Fruit fly (Drosophila melanogaster) whole organism, embryonic: ENCODE measurements around the gene CG43922.

Experiments
- CG13624 ChIP-seq: fragments of 200-800 bp; sonication (Bioruptor generic); optimal IDR thresholded peaks from 2 replicates; lab custom pipeline; 2016; ENCODE audit warnings: missing biosample characterization, missing genetic modification characterization
- CG14441 ChIP-seq: fragments of 200-800 bp; sonication (Bioruptor generic); IDR thresholded peaks from 2 replicates; pipeline ENCODE4 v1.3.6; 2022; ENCODE audit warnings: missing biosample characterization, missing genetic modification characterization
- CG15011 ChIP-seq: fragments of 200-800 bp; sonication (Bioruptor generic); optimal IDR thresholded peaks from 3 replicates; lab custom pipeline; 2018; ENCODE audit warnings: missing biosample characterization, mild to moderate bottlenecking, missing genetic modification characterization
- CG1603 ChIP-seq: fragments of 200-800 bp; sonication (Bioruptor generic); optimal IDR thresholded peaks from 2 replicates; lab custom pipeline; 2019; ENCODE audit warnings: missing biosample characterization, mild to moderate bottlenecking, missing genetic modification characterization, moderate library complexity
- CG1792 ChIP-seq: fragments of 200-800 bp; sonication (Bioruptor generic); optimal IDR thresholded peaks from 2 replicates; lab custom pipeline; 2016; ENCODE audit warnings: missing biosample characterization, missing genetic modification characterization
- CG1832 ChIP-seq: fragments of 200-800 bp; sonication (Bioruptor generic); optimal IDR thresholded peaks from 2 replicates; lab custom pipeline; 2017; ENCODE audit warnings: missing biosample characterization, mild to moderate bottlenecking, missing genetic modification characterization, inconsistent platforms
- CG2129 ChIP-seq: fragments of 200-800 bp; sonication (Bioruptor generic); IDR thresholded peaks from 2 replicates; pipeline ENCODE4 v1.3.6; 2022; ENCODE audit warnings: missing biosample characterization, missing genetic modification characterization; ENCODE audit not compliant: partially characterized antibody
- CG3163 ChIP-seq: fragments of 200-800 bp; sonication (Bioruptor generic); optimal IDR thresholded peaks from 3 replicates; lab custom pipeline; 2016; ENCODE audit warnings: missing biosample characterization, missing genetic modification characterization
- CG3281 ChIP-seq: fragments of 200-800 bp; sonication (Bioruptor generic); optimal IDR thresholded peaks from 3 replicates; lab custom pipeline; 2017; ENCODE audit warnings: missing biosample characterization, mild to moderate bottlenecking, missing genetic modification characterization
- CG33213 ChIP-seq: fragments of 200-800 bp; sonication (Bioruptor generic); optimal IDR thresholded peaks from 3 replicates; lab custom pipeline; 2016; ENCODE audit warnings: missing biosample characterization, missing genetic modification characterization
- CG3407 ChIP-seq: fragments of 200-800 bp; sonication (Bioruptor generic); optimal IDR thresholded peaks from 2 replicates; lab custom pipeline; 2018; ENCODE audit warnings: missing biosample characterization, mild to moderate bottlenecking, missing genetic modification characterization
- CG4424 ChIP-seq: fragments of 200-800 bp; sonication (Bioruptor generic); optimal IDR thresholded peaks from 3 replicates; lab custom pipeline; 2016; ENCODE audit warnings: missing biosample characterization, missing genetic modification characterization
- CG4707 ChIP-seq: fragments of 200-800 bp; sonication (Bioruptor generic); optimal IDR thresholded peaks from 2 replicates; lab custom pipeline; 2018; ENCODE audit warnings: missing biosample characterization, mild to moderate bottlenecking, missing genetic modification characterization, moderate library complexity
- CG4730 ChIP-seq: fragments of 200-800 bp; sonication (Bioruptor generic); IDR thresholded peaks from 2 replicates; pipeline ENCODE4 v1.3.6; 2022; ENCODE audit warnings: missing biosample characterization, missing genetic modification characterization
- CG7963 ChIP-seq: fragments of 200-800 bp; sonication (Bioruptor generic); IDR thresholded peaks from 3 replicates; pipeline ENCODE4 v1.3.6; 2022; ENCODE audit warnings: missing biosample characterization, missing genetic modification characterization; ENCODE audit not compliant: partially characterized antibody
- CG8944 ChIP-seq: fragments of 200-800 bp; sonication (Bioruptor generic); optimal IDR thresholded peaks from 3 replicates; lab custom pipeline; 2016; ENCODE audit warnings: missing biosample characterization, missing genetic modification characterization
- CG9437 ChIP-seq: fragments of 200-800 bp; sonication (Bioruptor generic); optimal IDR thresholded peaks from 2 replicates; lab custom pipeline; 2018; ENCODE audit warnings: missing biosample characterization, mild to moderate bottlenecking, missing genetic modification characterization
- CHES-1-like ChIP-seq: fragments of 200-800 bp; sonication (Bioruptor generic); optimal IDR thresholded peaks from 2 replicates; lab custom pipeline; 2016; ENCODE audit warnings: missing biosample characterization, missing genetic modification characterization
- Dp ChIP-seq: fragments of 200-800 bp; sonication (Bioruptor generic); optimal IDR thresholded peaks from 2 replicates; lab custom pipeline; 2018; ENCODE audit warnings: missing biosample characterization, mild to moderate bottlenecking, missing genetic modification characterization, moderate library complexity
- Dref ChIP-seq: fragments of 200-800 bp; sonication (Bioruptor generic); IDR thresholded peaks from 2 replicates; pipeline ENCODE4 v1.3.6; 2022; ENCODE audit warnings: missing biosample characterization, missing genetic modification characterization
- Drgx ChIP-seq: fragments of 200-800 bp; sonication (Bioruptor generic); IDR thresholded peaks from 2 replicates; pipeline ENCODE4 v1.3.6; 2022; ENCODE audit warnings: missing biosample characterization, missing genetic modification characterization
- Hey ChIP-seq: fragments of 200-800 bp; sonication (Bioruptor generic); optimal IDR thresholded peaks from 3 replicates; lab custom pipeline; 2018; ENCODE audit warnings: missing biosample characterization, mild to moderate bottlenecking, missing genetic modification characterization
- HmgZ ChIP-seq: fragments of 200-800 bp; sonication (Bioruptor generic); optimal IDR thresholded peaks from 2 replicates; lab custom pipeline; 2018; ENCODE audit warnings: missing biosample characterization, mild to moderate bottlenecking, missing genetic modification characterization
- Hr51 ChIP-seq, 2 experiments: fragments of 200-800 bp; sonication (Bioruptor generic); optimal IDR thresholded peaks; 2 replicates in 1 of 2; 3 replicates in 1 of 2; lab custom pipeline; 2016 to 2018; ENCODE audit warnings: missing biosample characterization in 2 of 2, missing genetic modification characterization in 2 of 2, mild to moderate bottlenecking in 1 of 2, moderate library complexity in 1 of 2
- Kr ChIP-seq: fragments of 200-800 bp; sonication (Bioruptor generic); optimal IDR thresholded peaks from 2 replicates; lab custom pipeline; 2017; ENCODE audit warnings: missing biosample characterization, mild to moderate bottlenecking, missing genetic modification characterization
- Max ChIP-seq: fragments of 200-800 bp; sonication (Bioruptor generic); optimal IDR thresholded peaks from 2 replicates; lab custom pipeline; 2016; ENCODE audit warnings: missing biosample characterization, mild to moderate bottlenecking, missing genetic modification characterization
- Myb ChIP-seq: fragments of 200-800 bp; sonication (Bioruptor generic); optimal IDR thresholded peaks from 2 replicates; lab custom pipeline; 2016; ENCODE audit warnings: missing biosample characterization, missing genetic modification characterization
- NFAT ChIP-seq: fragments of 200-800 bp; sonication (Bioruptor generic); IDR thresholded peaks from 2 replicates; pipeline ENCODE4 v1.3.6; 2022; ENCODE audit warnings: missing biosample characterization, missing genetic modification characterization
- Side ChIP-seq: fragments of 200-800 bp; sonication (Bioruptor generic); optimal IDR thresholded peaks from 2 replicates; lab custom pipeline; 2016; ENCODE audit warnings: missing biosample characterization, missing genetic modification characterization
- Xrp1 ChIP-seq: fragments of 200-800 bp; sonication (Bioruptor generic); IDR thresholded peaks from 2 replicates; pipeline ENCODE4 v1.3.6; 2022; ENCODE audit warnings: missing biosample characterization, missing genetic modification characterization
- al ChIP-seq: fragments of 200-800 bp; sonication (Bioruptor generic); IDR thresholded peaks from 2 replicates; pipeline ENCODE4 v1.3.6; 2022; ENCODE audit warnings: missing biosample characterization, missing genetic modification characterization
- ash1 ChIP-seq: fragments of 200-800 bp; sonication (Bioruptor generic); optimal IDR thresholded peaks from 2 replicates; lab custom pipeline; 2018; ENCODE audit warnings: missing biosample characterization, mild to moderate bottlenecking, missing genetic modification characterization
- bcd ChIP-seq: fragments of 200-800 bp; sonication (Bioruptor generic); optimal IDR thresholded peaks from 2 replicates; lab custom pipeline; 2017; ENCODE audit warnings: missing biosample characterization, mild to moderate bottlenecking, missing genetic modification characterization
- cad ChIP-seq: fragments of >200 bp; optimal IDR thresholded peaks from 2 replicates; lab custom pipeline; 2017; ENCODE audit warnings: missing biosample characterization, missing genetic modification characterization
- crc ChIP-seq: fragments of 200-800 bp; sonication (Bioruptor generic); optimal IDR thresholded peaks from 2 replicates; lab custom pipeline; 2016; ENCODE audit warnings: missing biosample characterization, missing genetic modification characterization
- disco-r ChIP-seq: fragments of 200-800 bp; sonication (Bioruptor generic); optimal IDR thresholded peaks from 2 replicates; lab custom pipeline; 2016; ENCODE audit warnings: missing biosample characterization, missing genetic modification characterization
- dm ChIP-seq: fragments of 200-800 bp; sonication (Bioruptor generic); optimal IDR thresholded peaks from 3 replicates; lab custom pipeline; 2016; ENCODE audit warnings: missing biosample characterization, missing genetic modification characterization
- dmrt11E ChIP-seq: fragments of 200-800 bp; sonication (Bioruptor generic); optimal IDR thresholded peaks from 3 replicates; lab custom pipeline; 2018; ENCODE audit warnings: missing biosample characterization, mild to moderate bottlenecking, missing genetic modification characterization, moderate library complexity
- ems ChIP-seq: fragments of 200-800 bp; sonication (Bioruptor generic); optimal IDR thresholded peaks from 3 replicates; lab custom pipeline; 2016; ENCODE audit warnings: missing biosample characterization, missing genetic modification characterization
- fd96Cb ChIP-seq: fragments of 200-800 bp; sonication (Bioruptor generic); optimal IDR thresholded peaks from 2 replicates; lab custom pipeline; 2018; ENCODE audit warnings: missing biosample characterization, mild to moderate bottlenecking, missing genetic modification characterization, moderate library complexity
- hb ChIP-seq: fragments of 200-800 bp; sonication (Bioruptor generic); IDR thresholded peaks from 3 replicates; pipeline ENCODE4 v1.3.6; 2022; ENCODE audit warnings: missing biosample characterization, missing genetic modification characterization; ENCODE audit not compliant: partially characterized antibody
- klu ChIP-seq: fragments of 200-800 bp; sonication (Bioruptor generic); IDR thresholded peaks from 2 replicates; pipeline ENCODE4 v1.3.6; 2022; ENCODE audit warnings: missing biosample characterization, missing genetic modification characterization
- mam ChIP-seq: fragments of 200-800 bp; sonication (Bioruptor generic); optimal IDR thresholded peaks from 3 replicates; lab custom pipeline; 2016; ENCODE audit warnings: missing biosample characterization, missing genetic modification characterization
- pita ChIP-seq: fragments of 200-800 bp; sonication (Bioruptor generic); optimal IDR thresholded peaks from 2 replicates; lab custom pipeline; 2017; ENCODE audit warnings: missing biosample characterization, mild to moderate bottlenecking, missing genetic modification characterization
- tna ChIP-seq: fragments of 200-800 bp; sonication (Bioruptor generic); IDR thresholded peaks from 2 replicates; pipeline ENCODE4 v1.3.6; 2022; ENCODE audit warnings: missing biosample characterization, missing genetic modification characterization; ENCODE audit not compliant: partially characterized antibody
- toy ChIP-seq: fragments of 200-800 bp; sonication (Bioruptor generic); IDR thresholded peaks from 2 replicates; pipeline ENCODE4 v1.3.6; 2022; ENCODE audit warnings: missing biosample characterization, missing genetic modification characterization
- trh ChIP-seq: fragments of 200-800 bp; sonication (Bioruptor generic); optimal IDR thresholded peaks from 2 replicates; lab custom pipeline; 2016; ENCODE audit warnings: missing biosample characterization, missing genetic modification characterization
- wdn ChIP-seq: fragments of 200-800 bp; sonication (Bioruptor generic); IDR thresholded peaks from 2 replicates; pipeline ENCODE4 v1.3.6; 2022; ENCODE audit warnings: missing biosample characterization, missing genetic modification characterization
- yki ChIP-seq: fragments of >200 bp; optimal IDR thresholded peaks from 3 replicates; lab custom pipeline; 2018
- zen2 ChIP-seq: fragments of 200-800 bp; sonication (Bioruptor generic); IDR thresholded peaks from 3 replicates; pipeline ENCODE4 v1.3.6; 2022; ENCODE audit warnings: missing biosample characterization, missing genetic modification characterization; ENCODE audit not compliant: partially characterized antibody

Gene CG43922

dm6 chr2L:6338367-6338975 is 29.9 kb upstream of the CG43922 start, which contains the start of the genes Pez and Cpr (continued):
- TF ChIP-seq cad (GFP tag; lab: Kevin White, UChicago) (no peak), CG14441 (peak; percentile 28; the same call in 1 of the 2 replicates), CG4730 (GFP tag; lab: Robert Waterston, UW) (no peak), Xrp1 (GFP tag; lab: Robert Waterston, UW) (no peak), CG1792 (no peak), toy (GFP tag; lab: Robert Waterston, UW) (no peak), CG4707 (GFP tag; lab: Kevin White, UChicago) (no peak), zen2 (peak; percentile 70; the same call in 1 of the 3 replicates), klu (GFP tag; lab: Robert Waterston, UW) (no peak), dmrt11E (tag; lab: Kevin White, UChicago) (peak; percentile 8), CG8944 (GFP tag; lab: Kevin White, UChicago) (no peak), yki (lab: Kevin White, UChicago) (no peak), CG3281 (GFP tag; lab: Kevin White, UChicago) (peak; percentile 55), ems (GFP tag; lab: Kevin White, UChicago) (no peak), hb (peak; percentile 73; the same call in 2 of the 3 replicates), Hey (tag; lab: Kevin White, UChicago) (no peak), mam (GFP tag; lab: Kevin White, UChicago) (peak; percentile 35), bcd (GFP tag; lab: Kevin White, UChicago) (peak; percentile 56), Drgx (GFP tag; lab: Robert Waterston, UW) (peak; percentile 19; the same call in 1 of the 2 replicates), Dp (GFP tag; lab: Kevin White, UChicago) (peak; percentile 46), CG4424 (GFP tag; lab: Kevin White, UChicago) (peak; percentile 41), wdn (GFP tag; lab: Robert Waterston, UW) (peak; percentile 27; the same call in 1 of the 2 replicates), disco-r (no peak), CG3407 (GFP tag; lab: Kevin White, UChicago) (no peak), Kr (GFP tag; lab: Kevin White, UChicago) (no peak), HmgZ (tag; lab: Kevin White, UChicago) (peak; percentile 52), crc (GFP tag; lab: Kevin White, UChicago) (no peak), pita (GFP tag; lab: Kevin White, UChicago) (no peak), tna (GFP tag; lab: Robert Waterston, UW) (peak; percentile 23; the same call in 1 of the 2 replicates), trh (GFP tag; lab: Kevin White, UChicago) (peak; percentile 15), CG9437 (GFP tag; lab: Kevin White, UChicago) (no peak), Hr51 (GFP tag; optimal IDR thresholded peaks at IDR 0.05; lab: Kevin White, UChicago) (no peak), CHES-1-like (GFP tag; lab: Kevin White, UChicago) (no peak), CG1603 (tag; lab: Kevin White, UChicago) (no peak), Myb (peak; percentile 92), fd96Cb (tag; lab: Kevin White, UChicago) (no peak), ash1 (GFP tag; lab: Kevin White, UChicago) (no peak), Dref (GFP tag; lab: Robert Waterston, UW) (peak; percentile 87), CG3163 (peak; percentile 4), CG15011 (no peak), CG7963 (peak; percentile 79), CG2129 (GFP tag; lab: Robert Waterston, UW) (peak; percentile 64; the same call in 1 of the 2 replicates), Side (GFP tag; lab: Kevin White, UChicago) (peak; percentile 47), CG13624 (GFP tag; lab: Kevin White, UChicago) (peak; percentile 36), NFAT (GFP tag; lab: Robert Waterston, UW) (peak; percentile 67), CG33213 (GFP tag; lab: Kevin White, UChicago) (peak; percentile 52), al (peak; percentile 10; the same call in 1 of the 2 replicates), Max (GFP tag; lab: Kevin White, UChicago) (peak; percentile 5), dm (GFP tag; lab: Kevin White, UChicago) (peak; percentile 23), CG1832 (no peak)
